Fruit fly (Drosophila melanogaster): Measurements from ENCODE around the gene dia.

Gene dia

DNA sequence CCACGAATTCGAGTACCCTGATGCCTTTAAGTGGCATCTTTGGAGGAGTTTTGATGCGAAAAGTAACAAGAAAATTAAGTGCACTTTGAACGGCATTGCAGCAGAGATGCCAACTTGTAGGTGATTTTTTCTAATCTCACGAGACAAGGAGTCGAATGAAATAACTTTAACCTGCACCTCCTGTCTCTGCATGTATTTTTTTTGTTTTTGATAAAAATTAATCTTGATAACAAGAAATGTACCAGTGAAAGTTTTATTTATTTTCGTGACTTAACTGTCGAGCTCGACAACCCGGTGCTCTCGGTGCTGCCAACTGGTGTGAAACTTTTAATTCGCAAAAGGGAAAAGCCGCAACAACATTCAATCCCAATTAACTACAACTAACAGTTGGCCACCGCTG is 5.8 kb upstream of the dia start, which contains the start of the genes Amacr and Ns4 (continued):
- TF ChIP-seq CG6163 (GFP tag; IDR thresholded peaks at IDR 0.05) (peak; percentile 74), esn (GFP tag; optimal IDR thresholded peaks at IDR 0.05) (peak; percentile 77), CG34406 (GFP tag; optimal IDR thresholded peaks at IDR 0.05) (peak; percentile 52), CG8632 (GFP tag; optimal IDR thresholded peaks at IDR 0.05) (peak; percentile 56), Eip78C (GFP tag) (no peak), topi (GFP tag; optimal IDR thresholded peaks at IDR 0.05) (peak; percentile 75), vri (GFP tag; optimal IDR thresholded peaks at IDR 0.05) (no peak), CG4318 (GFP tag; optimal IDR thresholded peaks at IDR 0.05) (no peak)

DNA sequence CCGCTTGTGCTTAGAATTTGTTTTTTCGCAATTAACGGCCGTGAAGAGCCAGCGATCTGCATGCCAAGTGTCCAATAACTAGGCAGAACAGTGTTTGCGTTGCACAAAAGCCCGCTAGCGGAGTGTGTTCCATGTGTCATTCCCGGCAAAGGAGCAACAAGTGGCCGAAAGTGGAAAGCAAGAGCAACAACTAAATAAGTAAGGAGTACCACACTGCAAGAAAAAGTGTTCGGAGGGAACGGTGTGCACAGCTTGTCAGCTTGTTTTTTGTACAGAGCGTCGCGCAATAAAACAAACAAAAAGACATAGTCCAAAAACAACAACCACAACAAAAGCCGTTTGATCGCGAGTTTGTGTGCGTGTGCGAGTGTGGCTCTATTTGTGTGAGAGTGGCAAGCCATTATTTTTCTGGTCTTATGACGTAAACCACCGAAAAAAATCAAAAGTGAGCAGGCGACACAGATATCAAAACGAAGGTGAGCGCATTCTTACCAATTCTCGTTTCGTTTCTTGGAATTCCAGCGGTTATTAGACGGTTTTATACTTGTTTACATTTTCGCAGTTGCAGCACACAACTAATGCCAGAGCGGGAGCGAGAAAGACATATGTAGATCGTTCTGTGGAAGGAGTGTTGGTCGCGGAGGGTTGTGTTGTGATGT is 373 bp downstream of the dia start:
- TF ChIP-seq CG3919 (GFP tag; optimal IDR thresholded peaks at IDR 0.05): peak; percentile 28
- no peak for TF ChIP-seq achi (GFP tag; optimal IDR thresholded peaks at IDR 0.05)
- TF ChIP-seq CG11762 (GFP tag; optimal IDR thresholded peaks at IDR 0.05; ENCODE audit: insufficient read depth): no peak
- TF ChIP-seq CG11294 (GFP tag; IDR thresholded peaks at IDR 0.05): 0 out of 2 replicates have a peak, but pooled peaks have one; percentile 28
- peak; percentile 17 for TF ChIP-seq lz (GFP tag; optimal IDR thresholded peaks at IDR 0.05)
- TF ChIP-seq Ets21C (GFP tag; optimal IDR thresholded peaks at IDR 0.05): no peak
- no peak for TF ChIP-seq CG31627 (GFP tag; optimal IDR thresholded peaks at IDR 0.05)
- TF ChIP-seq Eip75B (GFP tag; optimal IDR thresholded peaks at IDR 0.05): peak; percentile 3
- TF ChIP-seq svp (GFP tag): no peak
- peak; percentile 69 for TF ChIP-seq fkh (GFP tag; optimal IDR thresholded peaks at IDR 0.05)
- TF ChIP-seq CG32006 (GFP tag; optimal IDR thresholded peaks at IDR 0.05): peak; percentile 38
- no peak for TF ChIP-seq CG7368 (GFP tag; optimal IDR thresholded peaks at IDR 0.05)
- no peak for TF ChIP-seq fd85E (GFP tag; optimal IDR thresholded peaks at IDR 0.05)
- TF ChIP-seq Sox15 (GFP tag; optimal IDR thresholded peaks at IDR 0.05): no peak
- TF ChIP-seq esn (GFP tag; optimal IDR thresholded peaks at IDR 0.05): no peak
- peak; percentile 75 for TF ChIP-seq CG6276 (GFP tag; optimal IDR thresholded peaks at IDR 0.05)
- TF ChIP-seq Met (GFP tag; optimal IDR thresholded peaks at IDR 0.05): no peak
- TF ChIP-seq CG4318 (GFP tag; optimal IDR thresholded peaks at IDR 0.05): no peak
- peak; percentile 5 for TF ChIP-seq Sox102F (GFP tag; optimal IDR thresholded peaks at IDR 0.05)
- peak; percentile 30 for TF ChIP-seq dac (GFP tag; optimal IDR thresholded peaks at IDR 0.05)
- peak; percentile 28; the same call in 1 of the 3 replicates for TF ChIP-seq CG6163 (GFP tag; IDR thresholded peaks at IDR 0.05)
- TF ChIP-seq CG8119 (GFP tag; IDR thresholded peaks at IDR 0.05): peak; percentile 56; the same call in 1 of the 3 replicates
- no peak for TF ChIP-seq Eip93F (GFP tag; optimal IDR thresholded peaks at IDR 0.05)
- TF ChIP-seq CG15336 (GFP tag; IDR thresholded peaks at IDR 0.05): peak; percentile 55; the same call in 1 of the 2 replicates
- peak; percentile 2 for TF ChIP-seq Hr39 (GFP tag; optimal IDR thresholded peaks at IDR 0.05)
- TF ChIP-seq Lpt (GFP tag; optimal IDR thresholded peaks at IDR 0.05): no peak
- TF ChIP-seq CG11902 (GFP tag; optimal IDR thresholded peaks at IDR 0.05): no peak
- no peak for TF ChIP-seq Hr4 (GFP tag; optimal IDR thresholded peaks at IDR 0.05)
- TF ChIP-seq acj6 (GFP tag; optimal IDR thresholded peaks at IDR 0.05): no peak
- TF ChIP-seq pdm3 (GFP tag; optimal IDR thresholded peaks at IDR 0.05): no peak
- TF ChIP-seq vri (GFP tag; optimal IDR thresholded peaks at IDR 0.05): peak; percentile 36
- TF ChIP-seq topi (GFP tag; optimal IDR thresholded peaks at IDR 0.05): peak; percentile 20
- no peak for TF ChIP-seq CG8319 (GFP tag; optimal IDR thresholded peaks at IDR 0.05)
- TF ChIP-seq CG9139 (GFP tag; optimal IDR thresholded peaks at IDR 0.05): no peak
- TF ChIP-seq CG8632 (GFP tag; optimal IDR thresholded peaks at IDR 0.05): no peak
- TF ChIP-seq CG6854 (GFP tag; optimal IDR thresholded peaks at IDR 0.05): peak; percentile 24
- TF ChIP-seq CG10669 (GFP tag; optimal IDR thresholded peaks at IDR 0.05): no peak
- TF ChIP-seq Hr38 (GFP tag; optimal IDR thresholded peaks at IDR 0.05): no peak
- peak; percentile 22 for TF ChIP-seq CG6808 (GFP tag; optimal IDR thresholded peaks at IDR 0.05)
- peak; percentile 2 to 4 for TF ChIP-seq ss (GFP tag; optimal IDR thresholded peaks at IDR 0.05)
- no peak for TF ChIP-seq cyc (GFP tag; optimal IDR thresholded peaks at IDR 0.05)
- no peak for TF ChIP-seq fd59A (GFP tag; optimal IDR thresholded peaks at IDR 0.05)
- TF ChIP-seq CG34406 (GFP tag; optimal IDR thresholded peaks at IDR 0.05): no peak
- peak; percentile 84 for TF ChIP-seq eg (GFP tag; IDR thresholded peaks at IDR 0.05)
- no peak for TF ChIP-seq CG3032 (tag; optimal IDR thresholded peaks at IDR 0.05)
- no peak for TF ChIP-seq spab (GFP tag; optimal IDR thresholded peaks at IDR 0.05)
- no peak for TF ChIP-seq Gug (GFP tag; IDR thresholded peaks at IDR 0.05)
